Fruit fly (Drosophila melanogaster) whole organism, adult: ENCODE measurements around the gene Sarm.

Experiments used
- CG7045 ChIP-seq: fragments of 200-800 bp; sonication (Bioruptor generic); optimal IDR thresholded peaks from 2 replicates; lab custom pipeline; 2017; ENCODE audit warnings: missing biosample characterization, mild to moderate bottlenecking, missing genetic modification characterization
- CG7101 ChIP-seq: fragments of 200-800 bp; sonication (Bioruptor generic); optimal IDR thresholded peaks from 2 replicates; lab custom pipeline; 2018; ENCODE audit warnings: missing biosample characterization, mild to moderate bottlenecking, missing genetic modification characterization, moderate library complexity
- cic ChIP-seq: fragments of 200-800 bp; sonication (Bioruptor generic); optimal IDR thresholded peaks from 2 replicates; lab custom pipeline; 2017; ENCODE audit warnings: missing biosample characterization, mild to moderate bottlenecking, missing genetic modification characterization, moderate library complexity

dm6 chr3L:8063214-8064156 lies at the start of gene Sarm:
- TF ChIP-seq CG7101 (tag; lab: Kevin White, UChicago) (no peak), CG7045 (GFP tag; lab: Kevin White, UChicago) (no peak), cic (GFP tag; lab: Kevin White, UChicago) (no peak)
